Worm (Caenorhabditis elegans) whole organism, young adult: ENCODE data around the gene K01A6.6.

Experiments
- B0261.1 ChIP-seq: sonication (generic microtip); optimal IDR thresholded peaks from 2 replicates; lab custom pipeline; 2016; ENCODE audit warnings: mild to moderate bottlenecking, missing genetic modification characterization, moderate library complexity, missing compliant biosample characterization
- T26A5.8 ChIP-seq: sonication (generic microtip); optimal IDR thresholded peaks from 2 replicates; lab custom pipeline; 2016; ENCODE audit warnings: missing genetic modification characterization, missing compliant biosample characterization
- Y53F4B.3 ChIP-seq: fragments of 200-800 bp; sonication (Bioruptor generic); IDR thresholded peaks from 2 replicates; pipeline ENCODE4 v1.3.6; 2022; ENCODE audit warnings: missing genetic modification reagents, missing genetic modification characterization, missing compliant biosample characterization
- Y95B8A.8 ChIP-seq: fragments of 200-800 bp; sonication (Bioruptor generic); IDR thresholded peaks from 2 replicates; pipeline ENCODE4 v1.3.6; 2022; ENCODE audit warnings: missing genetic modification reagents, missing genetic modification characterization, missing compliant biosample characterization
- aptf-3 ChIP-seq: fragments of 200-800 bp; sonication (Bioruptor generic); IDR thresholded peaks from 2 replicates; pipeline ENCODE4 v1.3.6; 2022; ENCODE audit warnings: missing genetic modification characterization, missing compliant biosample characterization
- bed-2 ChIP-seq: fragments of 200-800 bp; sonication (Bioruptor generic); IDR thresholded peaks from 2 replicates; pipeline ENCODE4 v1.3.6; 2022; ENCODE audit warnings: missing genetic modification reagents, missing genetic modification characterization, missing compliant biosample characterization
- somi-1 ChIP-seq: fragments of 200-800 bp; sonication (Bioruptor generic); optimal IDR thresholded peaks from 2 replicates; lab custom pipeline; 2018; ENCODE audit warnings: mild to moderate bottlenecking, missing genetic modification characterization, missing compliant biosample characterization
- unc-62 ChIP-seq: fragments of 150-350 bp; optimal IDR thresholded peaks from 2 replicates; lab custom pipeline; 2014; ENCODE audit warnings: missing biosample characterization, missing genetic modification reagents, missing genetic modification characterization

ce11 chrIV:11771064-11771463 lies 35.9 kb downstream of the K01A6.6 start:
- TF ChIP-seq bed-2 (GFP tag; lab: Robert Waterston, UW) (no peak), Y53F4B.3 (no peak), T26A5.8 (tag; lab: Kevin White, UChicago) (no peak), B0261.1 (tag; lab: Kevin White, UChicago) (no peak), unc-62 (GFP tag; lab: Kevin White, UChicago) (no peak), somi-1 (GFP tag; lab: Kevin White, UChicago) (no peak), aptf-3 (GFP tag; lab: Robert Waterston, UW) (no peak), Y95B8A.8 (GFP tag; lab: Robert Waterston, UW) (no peak)
